Worm (Caenorhabditis elegans) whole organism, late embryonic: ENCODE results near the gene sfxn-1.3.

Experiments used
- C38D4.7 ChIP-seq: fragments of 200-800 bp; sonication (Bioruptor generic); optimal IDR thresholded peaks from 2 replicates; lab custom pipeline; 2018; ENCODE audit warnings: mild to moderate bottlenecking, missing genetic modification characterization, moderate library complexity, missing compliant biosample characterization
- K02D7.2 ChIP-seq: sonication (generic microtip); optimal IDR thresholded peaks from 2 replicates; lab custom pipeline; 2017; ENCODE audit warnings: mild to moderate bottlenecking, missing genetic modification characterization, missing compliant biosample characterization
- ama-1 ChIP-seq: fragments of 150-350 bp; optimal IDR thresholded peaks from 2 replicates; lab custom pipeline; 2014
- ceh-24 ChIP-seq: sonication (generic microtip); optimal IDR thresholded peaks from 2 replicates; lab custom pipeline; 2016; ENCODE audit warnings: mild to moderate bottlenecking, missing genetic modification characterization, missing compliant biosample characterization
- elt-4 ChIP-seq: sonication (generic microtip); optimal IDR thresholded peaks from 2 replicates; lab custom pipeline; 2016; ENCODE audit warnings: missing genetic modification characterization, missing compliant biosample characterization
- lin-11 ChIP-seq: fragments of 200-800 bp; sonication (Bioruptor generic); optimal IDR thresholded peaks from 2 replicates; lab custom pipeline; 2018; ENCODE audit warnings: mild to moderate bottlenecking, missing genetic modification characterization, missing compliant biosample characterization
- mec-3 ChIP-seq: sonication (generic microtip); optimal IDR thresholded peaks from 2 replicates; lab custom pipeline; 2016; ENCODE audit warnings: borderline replicate concordance, missing genetic modification characterization, missing compliant biosample characterization
- pha-4 ChIP-seq: fragments of 150-350 bp; optimal IDR thresholded peaks from 2 replicates; lab custom pipeline; 2018; ENCODE audit warnings: missing biosample characterization, missing genetic modification reagents, missing genetic modification characterization
- ref-2 ChIP-seq: sonication (generic microtip); optimal IDR thresholded peaks from 2 replicates; lab custom pipeline; 2016; ENCODE audit warnings: missing genetic modification characterization, missing compliant biosample characterization
- rnt-1 ChIP-seq: sonication (generic microtip); optimal IDR thresholded peaks from 2 replicates; lab custom pipeline; 2016; ENCODE audit warnings: missing genetic modification characterization, missing compliant biosample characterization
- syd-9 ChIP-seq: sonication (generic microtip); optimal IDR thresholded peaks from 2 replicates; lab custom pipeline; 2016; ENCODE audit warnings: mild to moderate bottlenecking, missing genetic modification characterization, moderate library complexity, missing compliant biosample characterization

- TF ChIP-seq ref-2 (tag; lab: Kevin White, UChicago) (no peak), ceh-24 (tag; lab: Kevin White, UChicago) (no peak), ama-1 (lab: Kevin White, UChicago) (no peak), C38D4.7 (GFP tag; lab: Kevin White, UChicago) (no peak), lin-11 (tag; lab: Kevin White, UChicago) (no peak), K02D7.2 (tag; lab: Kevin White, UChicago) (no peak), pha-4 (tag; lab: Kevin White, UChicago) (no peak), syd-9 (no peak), rnt-1 (tag; lab: Kevin White, UChicago) (no peak), elt-4 (tag; lab: Kevin White, UChicago) (no peak), mec-3 (tag; lab: Kevin White, UChicago) (no peak)
Measured at ce11 chrV:15704745-15705144, 21.9 kb upstream of the sfxn-1.3 start, which contains the start of gene twk-34.
